Worm (Caenorhabditis elegans) whole organism, late embryonic: ENCODE measurements around the gene C25D7.15.
A peak's percentile ranks its signal among the peaks of the same experiment; 100 is the strongest.

Experiments
- C08G9.2 ChIP-seq: sonication (generic microtip); optimal IDR thresholded peaks from 2 replicates; lab custom pipeline; 2016; ENCODE audit warnings: mild to moderate bottlenecking, missing genetic modification characterization, moderate library complexity, missing compliant biosample characterization
- C38D4.7 ChIP-seq: fragments of 200-800 bp; sonication (Bioruptor generic); optimal IDR thresholded peaks from 2 replicates; lab custom pipeline; 2018; ENCODE audit warnings: mild to moderate bottlenecking, missing genetic modification characterization, moderate library complexity, missing compliant biosample characterization
- F13H6.1 ChIP-seq: sonication (generic microtip); optimal IDR thresholded peaks from 2 replicates; lab custom pipeline; 2016; ENCODE audit warnings: missing genetic modification characterization, missing compliant biosample characterization
- K02D7.2 ChIP-seq: sonication (generic microtip); optimal IDR thresholded peaks from 2 replicates; lab custom pipeline; 2017; ENCODE audit warnings: mild to moderate bottlenecking, missing genetic modification characterization, missing compliant biosample characterization
- K09A11.1 ChIP-seq: sonication (generic microtip); optimal IDR thresholded peaks from 2 replicates; lab custom pipeline; 2017; ENCODE audit warnings: antibody characterized with exemption, mild to moderate bottlenecking, missing genetic modification characterization, missing compliant biosample characterization; ENCODE audit not compliant: insufficient read depth
- T23F11.4 ChIP-seq: fragments of 200-800 bp; sonication (Bioruptor generic); optimal IDR thresholded peaks from 2 replicates; lab custom pipeline; 2018; ENCODE audit warnings: mild to moderate bottlenecking, missing genetic modification characterization, missing compliant biosample characterization
- Y22D7AL.16 ChIP-seq: sonication (generic microtip); optimal IDR thresholded peaks from 2 replicates; lab custom pipeline; 2016; ENCODE audit warnings: missing genetic modification characterization, missing compliant biosample characterization
- ahr-1 ChIP-seq: sonication (generic microtip); optimal IDR thresholded peaks from 2 replicates; lab custom pipeline; 2016; ENCODE audit warnings: missing genetic modification characterization, missing compliant biosample characterization
- ama-1 ChIP-seq: fragments of 150-350 bp; optimal IDR thresholded peaks from 2 replicates; lab custom pipeline; 2014
- ceh-19 ChIP-seq: fragments of 200-800 bp; sonication (Bioruptor generic); optimal IDR thresholded peaks from 2 replicates; lab custom pipeline; 2018; ENCODE audit warnings: mild to moderate bottlenecking, missing genetic modification characterization, missing compliant biosample characterization
- ceh-2 ChIP-seq: sonication (generic microtip); optimal IDR thresholded peaks from 2 replicates; lab custom pipeline; 2016; ENCODE audit warnings: missing genotype, missing genetic modification characterization, missing compliant biosample characterization
- ceh-22 ChIP-seq: sonication (generic microtip); optimal IDR thresholded peaks from 2 replicates; lab custom pipeline; 2017; ENCODE audit warnings: missing biosample characterization, missing genetic modification characterization
- ceh-30 ChIP-seq: fragments of 150-350 bp; optimal IDR thresholded peaks from 2 replicates; lab custom pipeline; 2014; ENCODE audit warnings: missing biosample characterization, missing genetic modification characterization
- ceh-31 ChIP-seq: sonication (generic microtip); optimal IDR thresholded peaks from 2 replicates; lab custom pipeline; 2016; ENCODE audit warnings: missing genetic modification characterization, missing compliant biosample characterization
- ceh-45 ChIP-seq: fragments of 200-800 bp; sonication (Bioruptor generic); IDR thresholded peaks from 2 replicates; pipeline ENCODE4 v1.3.6; 2022; ENCODE audit warnings: missing genetic modification reagents, missing genetic modification characterization, missing compliant biosample characterization
- ceh-48 ChIP-seq: sonication (generic microtip); optimal IDR thresholded peaks from 2 replicates; lab custom pipeline; 2016; ENCODE audit warnings: missing genetic modification characterization, inconsistent platforms, missing compliant biosample characterization
- ceh-9 ChIP-seq: sonication (generic microtip); optimal IDR thresholded peaks from 2 replicates; lab custom pipeline; 2016; ENCODE audit warnings: mild to moderate bottlenecking, missing genetic modification characterization, inconsistent platforms, missing compliant biosample characterization
- dmd-4 ChIP-seq: sonication (generic microtip); optimal IDR thresholded peaks from 2 replicates; lab custom pipeline; 2016; ENCODE audit warnings: borderline replicate concordance, missing genetic modification characterization, missing compliant biosample characterization
- dve-1 ChIP-seq: sonication (generic microtip); optimal IDR thresholded peaks from 2 replicates; lab custom pipeline; 2017; ENCODE audit warnings: antibody characterized with exemption, mild to moderate bottlenecking, missing genetic modification characterization, missing compliant biosample characterization
- elt-2 ChIP-seq: sonication (generic microtip); optimal IDR thresholded peaks from 2 replicates; lab custom pipeline; 2016; ENCODE audit warnings: missing genetic modification reagents, missing genetic modification characterization, missing compliant biosample characterization
- fax-1 ChIP-seq: sonication (generic microtip); optimal IDR thresholded peaks from 2 replicates; lab custom pipeline; 2016; ENCODE audit warnings: missing genotype, missing genetic modification characterization, missing compliant biosample characterization
- fkh-6 ChIP-seq: sonication (generic microtip); optimal IDR thresholded peaks from 2 replicates; lab custom pipeline; 2016; ENCODE audit warnings: missing genetic modification characterization, missing compliant biosample characterization
- gmeb-2 ChIP-seq: sonication (generic microtip); optimal IDR thresholded peaks from 2 replicates; lab custom pipeline; 2016; ENCODE audit warnings: missing genetic modification characterization, inconsistent platforms, missing compliant biosample characterization
- hlh-15 ChIP-seq: sonication (generic microtip); optimal IDR thresholded peaks from 2 replicates; lab custom pipeline; 2016; ENCODE audit warnings: missing genetic modification characterization, missing compliant biosample characterization
- hlh-6 ChIP-seq: sonication (generic microtip); optimal IDR thresholded peaks from 2 replicates; lab custom pipeline; 2016; ENCODE audit warnings: missing genotype, missing genetic modification characterization, missing compliant biosample characterization
- hlh-8 ChIP-seq: sonication (generic microtip); optimal IDR thresholded peaks from 2 replicates; lab custom pipeline; 2016; ENCODE audit warnings: missing genotype, missing genetic modification characterization, missing compliant biosample characterization
- lim-6 ChIP-seq: sonication (generic microtip); optimal IDR thresholded peaks from 2 replicates; lab custom pipeline; 2016; ENCODE audit warnings: missing genetic modification characterization, missing compliant biosample characterization
- lin-11 ChIP-seq: fragments of 200-800 bp; sonication (Bioruptor generic); optimal IDR thresholded peaks from 2 replicates; lab custom pipeline; 2018; ENCODE audit warnings: mild to moderate bottlenecking, missing genetic modification characterization, missing compliant biosample characterization
- madf-2 ChIP-seq: sonication (generic microtip); optimal IDR thresholded peaks from 2 replicates; lab custom pipeline; 2017; ENCODE audit warnings: missing genetic modification characterization, missing compliant biosample characterization
- nfya-1 ChIP-seq: sonication (generic microtip); optimal IDR thresholded peaks from 2 replicates; lab custom pipeline; 2017; ENCODE audit warnings: missing genetic modification characterization, mild to moderate bottlenecking, missing compliant biosample characterization, antibody characterized with exemption, moderate library complexity
- nhr-232 ChIP-seq: sonication (generic microtip); optimal IDR thresholded peaks from 2 replicates; lab custom pipeline; 2016; ENCODE audit warnings: missing genetic modification characterization, missing compliant biosample characterization
- npax-4 ChIP-seq: sonication (generic microtip); optimal IDR thresholded peaks from 2 replicates; lab custom pipeline; 2016; ENCODE audit warnings: missing genetic modification characterization, missing compliant biosample characterization
- odd-2 ChIP-seq: sonication (generic microtip); optimal IDR thresholded peaks from 2 replicates; lab custom pipeline; 2017; ENCODE audit warnings: antibody characterized with exemption, mild to moderate bottlenecking, missing genetic modification characterization, missing compliant biosample characterization
- pat-9 ChIP-seq: fragments of 200-800 bp; sonication (Bioruptor generic); optimal IDR thresholded peaks from 2 replicates; lab custom pipeline; 2018; ENCODE audit warnings: mild to moderate bottlenecking, missing genetic modification characterization, moderate library complexity, missing compliant biosample characterization
- pha-2 ChIP-seq: sonication (generic microtip); optimal IDR thresholded peaks from 2 replicates; lab custom pipeline; 2017; ENCODE audit warnings: mild to moderate bottlenecking, missing genetic modification characterization, missing compliant biosample characterization
- pros-1 ChIP-seq: fragments of 150-350 bp; optimal IDR thresholded peaks from 2 replicates; lab custom pipeline; 2014; ENCODE audit warnings: missing biosample characterization, missing genetic modification reagents, missing genetic modification characterization
- ref-2 ChIP-seq: sonication (generic microtip); optimal IDR thresholded peaks from 2 replicates; lab custom pipeline; 2016; ENCODE audit warnings: missing genetic modification characterization, missing compliant biosample characterization
- syd-9 ChIP-seq: sonication (generic microtip); optimal IDR thresholded peaks from 2 replicates; lab custom pipeline; 2016; ENCODE audit warnings: mild to moderate bottlenecking, missing genetic modification characterization, moderate library complexity, missing compliant biosample characterization
- tbx-2 ChIP-seq: sonication (generic microtip); optimal IDR thresholded peaks from 2 replicates; lab custom pipeline; 2016; ENCODE audit warnings: missing genetic modification characterization, missing compliant biosample characterization
- ttx-3 ChIP-seq: sonication (generic microtip); optimal IDR thresholded peaks from 2 replicates; lab custom pipeline; 2016; ENCODE audit warnings: missing genetic modification reagents, missing genetic modification characterization, missing compliant biosample characterization
- unc-3 ChIP-seq, 2 experiments: fragments of 200-800 bp in 1 of 2; sonication (Bioruptor generic) in 1 of 2; sonication (generic microtip) in 1 of 2; conservative IDR thresholded peaks in 1 of 2; optimal IDR thresholded peaks in 1 of 2; 2 replicates each; pipeline versions ENCODE4 v1.3.6 to Lab custom; 2016 to 2022; ENCODE audit warnings: missing compliant biosample characterization in 2 of 2, missing genetic modification characterization in 2 of 2, missing genetic modification reagents in 1 of 2
- unc-42 ChIP-seq: sonication (generic microtip); optimal IDR thresholded peaks from 2 replicates; lab custom pipeline; 2016; ENCODE audit warnings: missing genotype, missing genetic modification characterization, missing compliant biosample characterization
- unc-55 ChIP-seq: sonication (generic microtip); optimal IDR thresholded peaks from 2 replicates; lab custom pipeline; 2017; ENCODE audit warnings: missing biosample characterization, missing genetic modification reagents, missing genetic modification characterization
- unc-86 ChIP-seq: sonication (generic microtip); optimal IDR thresholded peaks from 2 replicates; lab custom pipeline; 2016; ENCODE audit warnings: missing genetic modification characterization, missing compliant biosample characterization
- zip-5 ChIP-seq: sonication (generic microtip); optimal IDR thresholded peaks from 2 replicates; lab custom pipeline; 2016; ENCODE audit warnings: missing genetic modification characterization, missing compliant biosample characterization
- ztf-16 ChIP-seq: sonication (generic microtip); optimal IDR thresholded peaks from 2 replicates; lab custom pipeline; 2017; ENCODE audit warnings: missing genetic modification characterization, missing compliant biosample characterization

Gene C25D7.15

ce11 chrV:15071015-15071810 lies 11.6 kb downstream of the C25D7.15 start, which contains the start of gene unc-76 (continued):
- TF ChIP-seq K09A11.1 (tag; lab: Kevin White, UChicago) (peak; percentile 3), ceh-22 (no peak), C08G9.2 (peak; percentile 49), pros-1 (tag; lab: Kevin White, UChicago) (peak; percentile 73), unc-86 (tag; lab: Kevin White, UChicago) (peak; percentile 18), ceh-48 (tag; lab: Kevin White, UChicago) (peak; percentile 52), npax-4 (no peak), unc-55 (GFP tag; lab: Kevin White, UChicago) (peak; percentile 89), ceh-31 (tag; lab: Kevin White, UChicago) (peak; percentile 92), ama-1 (no peak), unc-3 (GFP tag; conservative IDR thresholded peaks at IDR 0.05; lab: Robert Waterston, UW) (no peak), unc-3 (tag; optimal IDR thresholded peaks at IDR 0.05; lab: Kevin White, UChicago) (peak; percentile 57), elt-2 (tag; lab: Kevin White, UChicago) (no peak), T23F11.4 (GFP tag; lab: Kevin White, UChicago) (no peak), odd-2 (tag; lab: Kevin White, UChicago) (no peak), fkh-6 (peak; percentile 6), dve-1 (peak; percentile 92), ceh-2 (tag; lab: Kevin White, UChicago) (peak; percentile 60), ttx-3 (tag; lab: Kevin White, UChicago) (no peak), zip-5 (tag; lab: Kevin White, UChicago) (no peak)

- TF ChIP-seq ref-2 (tag; lab: Kevin White, UChicago) (no peak), zip-5 (tag; lab: Kevin White, UChicago) (no peak), lin-11 (no peak), ceh-30 (no peak), unc-42 (tag; lab: Kevin White, UChicago) (peak; percentile 91), ztf-16 (no peak), gmeb-2 (tag; lab: Kevin White, UChicago) (no peak), syd-9 (tag; lab: Kevin White, UChicago) (no peak), ceh-48 (tag; lab: Kevin White, UChicago) (peak; percentile 39), K09A11.1 (tag; lab: Kevin White, UChicago) (no peak), ceh-31 (tag; lab: Kevin White, UChicago) (peak; percentile 13), K02D7.2 (no peak), pat-9 (tag; lab: Kevin White, UChicago) (no peak), ahr-1 (tag; lab: Kevin White, UChicago) (no peak), unc-86 (tag; lab: Kevin White, UChicago) (no peak), ceh-19 (no peak), madf-2 (no peak), C08G9.2 (no peak), ceh-9 (tag; lab: Kevin White, UChicago) (no peak), ceh-45 (GFP tag; lab: Robert Waterston, UW) (no peak)
Measured at ce11 chrV:15072738-15073137, 13.1 kb downstream of the C25D7.15 start.

- TF ChIP-seq T23F11.4 (GFP tag; lab: Kevin White, UChicago) (no peak), Y22D7AL.16 (tag; lab: Kevin White, UChicago) (no peak), ceh-31 (tag; lab: Kevin White, UChicago) (peak; percentile 47), unc-42 (tag; lab: Kevin White, UChicago) (peak; percentile 29), nhr-232 (tag; lab: Kevin White, UChicago) (no peak), npax-4 (no peak), pha-2 (no peak), odd-2 (tag; lab: Kevin White, UChicago) (no peak), unc-3 (GFP tag; conservative IDR thresholded peaks at IDR 0.05; lab: Robert Waterston, UW) (no peak), unc-3 (tag; optimal IDR thresholded peaks at IDR 0.05; lab: Kevin White, UChicago) (no peak), tbx-2 (tag; lab: Kevin White, UChicago) (no peak), hlh-6 (tag; lab: Kevin White, UChicago) (no peak), ama-1 (no peak), F13H6.1 (tag; lab: Kevin White, UChicago) (no peak), dmd-4 (tag; lab: Kevin White, UChicago) (no peak), ref-2 (tag; lab: Kevin White, UChicago) (no peak), C38D4.7 (GFP tag; lab: Kevin White, UChicago) (no peak), fax-1 (tag; lab: Kevin White, UChicago) (no peak), hlh-8 (no peak), nfya-1 (no peak), hlh-15 (no peak), lim-6 (tag; lab: Kevin White, UChicago) (no peak), ceh-48 (tag; lab: Kevin White, UChicago) (peak; percentile 58)
Measured at ce11 chrV:15074907-15075306, 15.3 kb downstream of the C25D7.15 start.
